Fruit fly (Drosophila melanogaster): Measurements from ENCODE around the gene Tfb4.

DNA sequence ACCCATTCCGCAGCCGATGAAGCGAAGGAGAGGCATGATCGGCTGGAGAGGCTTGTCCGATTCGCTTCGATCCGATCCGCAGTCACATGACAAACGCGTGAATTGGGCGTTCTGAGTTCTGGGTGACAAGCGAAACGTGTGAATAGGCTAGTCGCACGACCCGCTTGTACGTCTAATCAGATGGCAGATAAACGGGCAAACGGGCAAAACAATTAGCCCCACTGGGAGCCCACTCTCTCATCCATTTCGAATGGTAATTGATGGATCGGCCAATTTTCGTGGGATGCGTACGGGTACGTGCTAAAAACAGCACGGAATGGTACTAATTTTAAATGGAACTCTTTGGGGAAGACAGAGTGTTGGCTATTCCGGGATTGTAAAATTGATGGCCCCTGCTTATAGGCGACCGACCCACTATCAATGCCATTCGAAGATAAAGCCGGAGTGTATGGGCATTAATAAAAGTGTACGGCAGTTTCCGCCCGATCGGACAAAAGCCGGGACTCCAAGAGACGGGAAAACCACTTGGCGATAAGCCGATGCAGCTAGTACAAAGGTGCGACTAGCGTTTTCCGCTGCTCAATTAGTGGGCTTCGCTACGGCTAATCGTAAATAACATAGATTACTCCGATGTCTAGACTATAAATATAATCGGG, 22.9 kb downstream of the Tfb4 start:
- TF ChIP-seq CG8478 (optimal IDR thresholded peaks at IDR 0.05) (no peak), CTCF (optimal IDR thresholded peaks at IDR 0.05) (no peak)

Data from S2 (cell line).